Worm (Caenorhabditis elegans): ENCODE results near the gene lir-1.

lir-1 gene

DNA sequence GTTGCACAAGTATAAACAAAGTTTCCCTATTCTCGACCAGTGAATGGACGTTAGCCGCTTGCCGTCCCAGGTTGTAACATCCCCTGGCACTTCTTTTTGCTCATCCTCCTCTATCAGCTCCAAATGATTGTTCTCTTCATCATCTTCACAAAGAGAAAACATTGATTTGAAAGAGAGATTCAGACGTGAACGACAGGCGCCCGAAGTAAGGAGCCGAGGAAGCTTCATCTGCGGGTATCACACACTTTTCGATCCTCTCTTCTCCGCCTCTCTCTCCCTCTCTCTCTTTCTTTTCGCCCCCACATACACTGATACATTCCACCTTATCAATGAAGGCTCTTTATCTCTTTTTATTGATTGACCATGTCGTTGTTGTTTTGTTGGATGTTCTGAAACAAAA, 51.0 kb downstream of the lir-1 start:
- TF ChIP-seq blmp-1 (tag; optimal IDR thresholded peaks at IDR 0.05) = no peak
- no peak for TF ChIP-seq nhr-12 (tag; optimal IDR thresholded peaks at IDR 0.05)
- no peak for TF ChIP-seq nhr-2 (tag; optimal IDR thresholded peaks at IDR 0.05)
- no peak for TF ChIP-seq unc-39 (tag; optimal IDR thresholded peaks at IDR 0.05)
- no peak for TF ChIP-seq cnd-1 (tag; optimal IDR thresholded peaks at IDR 0.05)
- no peak for TF ChIP-seq snpc-4 (tag; optimal IDR thresholded peaks at IDR 0.05)
- TF ChIP-seq zip-8 (tag; optimal IDR thresholded peaks at IDR 0.05) = no peak
- no peak for TF ChIP-seq mab-5 (tag; optimal IDR thresholded peaks at IDR 0.05)
- TF ChIP-seq unc-62 (GFP tag; optimal IDR thresholded peaks at IDR 0.05) = peak; percentile 49
- TF ChIP-seq lin-32 (GFP tag; optimal IDR thresholded peaks at IDR 0.05) = no peak
- TF ChIP-seq nhr-237 (tag; optimal IDR thresholded peaks at IDR 0.05) = no peak
- TF ChIP-seq lin-13 (tag; optimal IDR thresholded peaks at IDR 0.05) = no peak
- no peak for TF ChIP-seq ham-2 (GFP tag; optimal IDR thresholded peaks at IDR 0.05)
- TF ChIP-seq tbx-8 (GFP tag; optimal IDR thresholded peaks at IDR 0.05) = no peak
- no peak for TF ChIP-seq elt-3 (tag; optimal IDR thresholded peaks at IDR 0.05)
- TF ChIP-seq bed-3 (GFP tag; optimal IDR thresholded peaks at IDR 0.05) = no peak
- no peak for TF ChIP-seq lsy-2 (tag; optimal IDR thresholded peaks at IDR 0.05)
- TF ChIP-seq hlh-1 (tag; optimal IDR thresholded peaks at IDR 0.05) = peak; percentile 90
- TF ChIP-seq mep-1 (tag; optimal IDR thresholded peaks at IDR 0.05) = no peak
- peak; percentile 81 for TF ChIP-seq unc-120 (tag; optimal IDR thresholded peaks at IDR 0.05; ENCODE audit: poor library complexity, severe bottlenecking)
- TF ChIP-seq elt-1 (tag; optimal IDR thresholded peaks at IDR 0.05; ENCODE audit: borderline replicate concordance, insufficient read depth) = no peak
- TF ChIP-seq nhr-28 (tag; optimal IDR thresholded peaks at IDR 0.05) = no peak
- TF ChIP-seq sptf-1 (tag; optimal IDR thresholded peaks at IDR 0.05) = no peak
- TF ChIP-seq flh-1 (GFP tag; optimal IDR thresholded peaks at IDR 0.05) = no peak
- no peak for TF ChIP-seq nhr-76 (tag; optimal IDR thresholded peaks at IDR 0.05)

DNA sequence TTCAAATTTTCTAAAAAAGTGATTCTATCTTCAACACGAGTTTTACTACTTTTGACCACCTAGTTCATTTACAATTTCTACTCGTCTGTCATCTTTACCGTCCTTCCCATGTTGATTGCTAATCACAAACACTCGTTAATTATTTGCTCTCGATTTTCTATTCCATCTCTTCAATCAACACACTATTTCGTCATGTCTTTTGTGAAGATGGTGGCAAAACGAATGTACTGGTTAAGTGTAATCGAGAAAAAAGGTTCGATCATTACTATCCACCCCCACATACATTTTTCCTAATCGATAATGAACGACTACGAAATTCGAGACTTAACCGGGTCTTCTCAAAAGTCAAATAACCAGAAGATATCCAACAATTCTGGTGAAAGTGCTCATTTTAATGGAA, 52.8 kb downstream of the lir-1 start, which contains the start of gene cpna-2:
cpna-2 (plus strand) TSS at position 301 of the 400 bp plus-strand sequence.
- TF ChIP-seq mab-5 (tag; optimal IDR thresholded peaks at IDR 0.05) (no peak), mep-1 (tag; optimal IDR thresholded peaks at IDR 0.05) (no peak), mls-2 (tag; optimal IDR thresholded peaks at IDR 0.05) (no peak), zip-8 (tag; optimal IDR thresholded peaks at IDR 0.05) (no peak)

All from whole organism, mixed stage, embryonic.